Fruit fly (Drosophila melanogaster) whole organism, embryonic: ENCODE measurements around the gene Orc2.

Experiments
- Asciz ChIP-seq: fragments of 200-800 bp; sonication (Bioruptor generic); optimal IDR thresholded peaks from 2 replicates; lab custom pipeline; 2017; ENCODE audit warnings: missing biosample characterization, mild to moderate bottlenecking, missing genetic modification characterization, missing genetic modification reagents
- Bgb ChIP-seq: fragments of 200-800 bp; sonication (Bioruptor generic); IDR thresholded peaks from 2 replicates; pipeline ENCODE4 v1.3.6; 2022; ENCODE audit warnings: missing biosample characterization, missing genetic modification characterization; ENCODE audit not compliant: partially characterized antibody
- Bteb2 ChIP-seq: fragments of 200-800 bp; sonication (Bioruptor generic); optimal IDR thresholded peaks from 2 replicates; lab custom pipeline; 2016; ENCODE audit warnings: missing biosample characterization, missing genetic modification characterization
- CG10267 ChIP-seq: fragments of 200-800 bp; sonication (Bioruptor generic); optimal IDR thresholded peaks from 2 replicates; lab custom pipeline; 2018; ENCODE audit warnings: missing biosample characterization, mild to moderate bottlenecking, missing genetic modification characterization, moderate library complexity
- CG10274 ChIP-seq: fragments of 200-800 bp; sonication (Bioruptor generic); optimal IDR thresholded peaks from 3 replicates; lab custom pipeline; 2017; ENCODE audit warnings: missing biosample characterization, mild to moderate bottlenecking, missing genetic modification characterization
- CG10979 ChIP-seq: fragments of 200-800 bp; sonication (Bioruptor generic); optimal IDR thresholded peaks from 2 replicates; lab custom pipeline; 2018; ENCODE audit warnings: missing biosample characterization, mild to moderate bottlenecking, missing genetic modification characterization, moderate library complexity
- CG11093 ChIP-seq: fragments of 200-800 bp; sonication (Bioruptor generic); IDR thresholded peaks from 3 replicates; pipeline ENCODE4 v1.3.6; 2022; ENCODE audit warnings: missing biosample characterization, missing genetic modification characterization
- CG12071 ChIP-seq: fragments of 200-800 bp; sonication (Bioruptor generic); optimal IDR thresholded peaks from 3 replicates; lab custom pipeline; 2018; ENCODE audit warnings: missing biosample characterization, mild to moderate bottlenecking, missing genetic modification characterization
- CG12236 ChIP-seq: fragments of 200-800 bp; sonication (Bioruptor generic); optimal IDR thresholded peaks from 2 replicates; lab custom pipeline; 2016; ENCODE audit warnings: missing biosample characterization, missing genetic modification characterization
- CG12744 ChIP-seq: fragments of 200-800 bp; sonication (Bioruptor generic); optimal IDR thresholded peaks from 2 replicates; lab custom pipeline; 2016; ENCODE audit warnings: missing biosample characterization, missing genetic modification characterization
- CG13424 ChIP-seq: fragments of 200-800 bp; sonication (Bioruptor generic); optimal IDR thresholded peaks from 2 replicates; lab custom pipeline; 2019; ENCODE audit warnings: missing biosample characterization, mild to moderate bottlenecking, missing genetic modification characterization, moderate library complexity
- CG15601 ChIP-seq: fragments of 200-800 bp; sonication (Bioruptor generic); optimal IDR thresholded peaks from 3 replicates; lab custom pipeline; 2019; ENCODE audit warnings: missing biosample characterization, mild to moderate bottlenecking, missing genetic modification characterization, moderate library complexity
- CG2875 ChIP-seq: fragments of 200-800 bp; sonication (Bioruptor generic); optimal IDR thresholded peaks from 2 replicates; lab custom pipeline; 2017; ENCODE audit warnings: missing biosample characterization, mild to moderate bottlenecking, missing genetic modification characterization, missing genetic modification reagents
- CG31441 ChIP-seq: fragments of 200-800 bp; sonication (Bioruptor generic); IDR thresholded peaks from 2 replicates; pipeline ENCODE4 v1.3.6; 2022; ENCODE audit warnings: missing biosample characterization, missing genetic modification characterization
- CG34224 ChIP-seq: fragments of 200-800 bp; sonication (Bioruptor generic); IDR thresholded peaks from 3 replicates; pipeline ENCODE4 v1.3.6; 2022; ENCODE audit warnings: missing biosample characterization, missing genetic modification characterization; ENCODE audit not compliant: partially characterized antibody
- CG3726 ChIP-seq: fragments of 200-800 bp; sonication (Bioruptor generic); IDR thresholded peaks from 3 replicates; pipeline ENCODE4, ENCODE4 v1.3.6; 2022; ENCODE audit warnings: missing biosample characterization, missing genetic modification characterization
- CG3838 ChIP-seq: fragments of 200-800 bp; sonication (Bioruptor generic); optimal IDR thresholded peaks from 3 replicates; lab custom pipeline; 2016; ENCODE audit warnings: missing biosample characterization, missing genetic modification characterization
- CG4328 ChIP-seq: fragments of 200-800 bp; sonication (Bioruptor generic); optimal IDR thresholded peaks from 3 replicates; lab custom pipeline; 2017; ENCODE audit warnings: missing biosample characterization, missing genetic modification reagents, missing genetic modification characterization
- CG6254 ChIP-seq: fragments of 200-800 bp; sonication (Bioruptor generic); optimal IDR thresholded peaks from 3 replicates; lab custom pipeline; 2017; ENCODE audit warnings: mild to moderate bottlenecking, missing biosample characterization, missing genetic modification reagents, missing genetic modification characterization
- CG6683 ChIP-seq: fragments of 200-800 bp; sonication (Bioruptor generic); optimal IDR thresholded peaks from 2 replicates; lab custom pipeline; 2017; ENCODE audit warnings: missing biosample characterization, mild to moderate bottlenecking, missing genetic modification characterization, missing genetic modification reagents
- CG6689 ChIP-seq: fragments of 200-800 bp; sonication (Bioruptor generic); IDR thresholded peaks from 2 replicates; pipeline ENCODE4 v1.3.6; 2022; ENCODE audit warnings: missing biosample characterization, missing genetic modification characterization
- CG7357 ChIP-seq: fragments of 200-800 bp; sonication (Bioruptor generic); IDR thresholded peaks from 3 replicates; pipeline ENCODE4 v1.3.6; 2022; ENCODE audit warnings: missing biosample characterization, missing genetic modification characterization
- D19A ChIP-seq: fragments of 200-800 bp; optimal IDR thresholded peaks from 3 replicates; lab custom pipeline; 2019; ENCODE audit warnings: missing biosample characterization, mild to moderate bottlenecking, missing genetic modification characterization, moderate library complexity
- Deaf1 ChIP-seq: fragments of 200-800 bp; optimal IDR thresholded peaks from 3 replicates; lab custom pipeline; 2019; ENCODE audit warnings: missing biosample characterization, mild to moderate bottlenecking, missing genetic modification characterization, moderate library complexity
- HHEX ChIP-seq: fragments of 200-800 bp; sonication (Bioruptor generic); optimal IDR thresholded peaks from 3 replicates; lab custom pipeline; 2017; ENCODE audit warnings: missing biosample characterization, mild to moderate bottlenecking, missing genetic modification characterization, missing genetic modification reagents
- Hmr ChIP-seq: fragments of 200-800 bp; sonication (Bioruptor generic); optimal IDR thresholded peaks from 3 replicates; lab custom pipeline; 2017; ENCODE audit warnings: mild to moderate bottlenecking, missing biosample characterization, missing genetic modification reagents, missing genetic modification characterization
- NC2β ChIP-seq: fragments of 200-800 bp; sonication (Bioruptor generic); optimal IDR thresholded peaks from 2 replicates; lab custom pipeline; 2016; ENCODE audit warnings: missing biosample characterization, missing genetic modification characterization
- Oli ChIP-seq: fragments of 200-800 bp; sonication (Bioruptor generic); optimal IDR thresholded peaks from 2 replicates; lab custom pipeline; 2018; ENCODE audit warnings: missing biosample characterization, mild to moderate bottlenecking, missing genetic modification characterization, moderate library complexity
- Sox102F ChIP-seq: fragments of 200-800 bp; sonication (Bioruptor generic); optimal IDR thresholded peaks from 2 replicates; lab custom pipeline; 2018; ENCODE audit warnings: missing biosample characterization, mild to moderate bottlenecking, missing genetic modification characterization, moderate library complexity
- Sry-δ ChIP-seq: fragments of 200-800 bp; sonication (Bioruptor generic); optimal IDR thresholded peaks from 2 replicates; lab custom pipeline; 2016; ENCODE audit warnings: missing biosample characterization, missing genetic modification characterization
- Ssrp ChIP-seq: fragments of 200-800 bp; sonication (Bioruptor generic); optimal IDR thresholded peaks from 2 replicates; lab custom pipeline; 2018; ENCODE audit warnings: missing biosample characterization, mild to moderate bottlenecking, missing genetic modification characterization, moderate library complexity
- ab ChIP-seq: fragments of 200-800 bp; sonication (Bioruptor generic); optimal IDR thresholded peaks from 2 replicates; lab custom pipeline; 2016; ENCODE audit warnings: missing biosample characterization, missing genetic modification characterization
- ara ChIP-seq: fragments of 200-800 bp; sonication (Bioruptor generic); IDR thresholded peaks from 2 replicates; pipeline ENCODE4 v1.3.6; 2022; ENCODE audit warnings: missing biosample characterization, missing genetic modification characterization
- bab2 ChIP-seq: fragments of 200-800 bp; sonication (Bioruptor generic); optimal IDR thresholded peaks from 2 replicates; lab custom pipeline; 2016; ENCODE audit warnings: missing biosample characterization, missing genetic modification characterization
- bcd ChIP-seq: fragments of 200-800 bp; sonication (Bioruptor generic); optimal IDR thresholded peaks from 2 replicates; lab custom pipeline; 2017; ENCODE audit warnings: missing biosample characterization, mild to moderate bottlenecking, missing genetic modification characterization
- chinmo ChIP-seq: fragments of 200-800 bp; sonication (Bioruptor generic); IDR thresholded peaks from 4 replicates; pipeline ENCODE4 v1.3.6; 2022; ENCODE audit warnings: missing biosample characterization, missing genetic modification characterization; ENCODE audit not compliant: partially characterized antibody
- chm ChIP-seq: fragments of 200-800 bp; sonication (Bioruptor generic); IDR thresholded peaks from 2 replicates; pipeline ENCODE4 v1.3.6; 2022; ENCODE audit warnings: missing biosample characterization, missing genetic modification characterization
- crol ChIP-seq: fragments of 200-800 bp; sonication (Bioruptor generic); IDR thresholded peaks from 2 replicates; pipeline ENCODE4 v1.3.6; 2022; ENCODE audit warnings: missing biosample characterization, missing genetic modification characterization
- nmo ChIP-seq: fragments of 200-800 bp; sonication (Bioruptor generic); optimal IDR thresholded peaks from 2 replicates; lab custom pipeline; 2018; ENCODE audit warnings: missing biosample characterization, mild to moderate bottlenecking, missing genetic modification characterization, moderate library complexity
- oc ChIP-seq: fragments of 200-800 bp; sonication (Bioruptor generic); optimal IDR thresholded peaks from 2 replicates; lab custom pipeline; 2018; ENCODE audit warnings: missing biosample characterization, mild to moderate bottlenecking, missing genetic modification characterization, moderate library complexity
- sens ChIP-seq: fragments of 200-800 bp; sonication (Bioruptor generic); peaks from one replicate; lab custom pipeline; 2016; ENCODE audit warnings: missing biosample characterization, missing genetic modification characterization
- sima ChIP-seq: fragments of 200-800 bp; sonication (Bioruptor generic); optimal IDR thresholded peaks from 2 replicates; lab custom pipeline; 2016; ENCODE audit warnings: missing biosample characterization, missing genetic modification characterization
- sisA ChIP-seq: fragments of 200-800 bp; sonication (Bioruptor generic); IDR thresholded peaks from 2 replicates; pipeline ENCODE4 v1.3.6; 2022; ENCODE audit warnings: missing biosample characterization, missing genetic modification characterization
- sna ChIP-seq: fragments of 200-800 bp; sonication (Bioruptor generic); IDR thresholded peaks from 2 replicates; pipeline ENCODE4 v1.3.6; 2022; ENCODE audit warnings: missing biosample characterization, missing genetic modification characterization; ENCODE audit not compliant: partially characterized antibody
- sqz ChIP-seq: fragments of 200-800 bp; sonication (Bioruptor generic); optimal IDR thresholded peaks from 3 replicates; lab custom pipeline; 2018; ENCODE audit warnings: missing biosample characterization, mild to moderate bottlenecking, missing genetic modification characterization
- usp ChIP-seq: fragments of >200 bp; optimal IDR thresholded peaks from 2 replicates; lab custom pipeline; 2017; ENCODE audit warnings: missing biosample characterization, missing genetic modification characterization
- vfl ChIP-seq: fragments of 200-800 bp; sonication (Bioruptor generic); optimal IDR thresholded peaks from 2 replicates; lab custom pipeline; 2016; ENCODE audit warnings: missing biosample characterization, missing genetic modification characterization
- vnd ChIP-seq: fragments of 200-800 bp; sonication (Bioruptor generic); IDR thresholded peaks from 3 replicates; pipeline ENCODE4 v1.3.6; 2022; ENCODE audit warnings: missing biosample characterization, missing genetic modification characterization; ENCODE audit not compliant: partially characterized antibody
- zen2 ChIP-seq: fragments of 200-800 bp; sonication (Bioruptor generic); IDR thresholded peaks from 3 replicates; pipeline ENCODE4 v1.3.6; 2022; ENCODE audit warnings: missing biosample characterization, missing genetic modification characterization; ENCODE audit not compliant: partially characterized antibody
- zfh1 ChIP-seq: fragments of 200-800 bp; sonication (Bioruptor generic); IDR thresholded peaks from 3 replicates; pipeline ENCODE4 v1.3.6; 2022; ENCODE audit warnings: missing biosample characterization, missing genetic modification characterization

Orc2 gene

DNA sequence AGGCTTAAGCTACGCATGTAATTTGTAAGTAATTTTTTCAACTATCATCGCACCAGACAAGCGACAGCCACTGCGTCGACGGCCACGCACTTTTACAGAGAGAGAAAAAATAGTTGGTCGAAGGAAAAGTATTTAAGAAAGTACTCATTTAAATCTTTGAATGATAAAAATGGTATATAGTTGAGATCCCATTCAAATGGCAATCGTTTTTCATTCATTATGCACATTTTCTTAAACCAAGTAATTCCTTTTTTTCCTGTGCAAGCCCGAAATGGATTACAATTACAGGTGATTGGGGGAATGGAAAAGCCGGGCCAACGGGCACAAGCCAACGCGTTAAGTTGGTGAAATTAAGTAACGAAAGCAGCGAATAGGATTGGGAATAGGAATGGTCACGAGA lies 12.4 kb upstream of the Orc2 start (continued):
- TF ChIP-seq CG10267 (tag; lab: Kevin White, UChicago), result peak; percentile 11
- no peak for TF ChIP-seq CG12744 (GFP tag; lab: Kevin White, UChicago)
- 0 out of 3 replicates have a peak, but pooled peaks have one; percentile 25 for TF ChIP-seq zfh1 (GFP tag; lab: Robert Waterston, UW)
- no peak for TF ChIP-seq Bteb2 (GFP tag; lab: Kevin White, UChicago)
- peak; percentile 27 for TF ChIP-seq CG13424 (tag; lab: Kevin White, UChicago)
- peak; percentile 52 for TF ChIP-seq CG10979 (tag; lab: Kevin White, UChicago)
- TF ChIP-seq CG12071 (GFP tag; lab: Kevin White, UChicago), result no peak
- TF ChIP-seq chinmo (GFP tag; lab: Robert Waterston, UW), result no peak
- TF ChIP-seq HHEX (GFP tag; lab: Kevin White, UChicago), result no peak
- no peak for TF ChIP-seq vnd
- TF ChIP-seq Asciz (GFP tag; lab: Kevin White, UChicago), result peak; percentile 13
- TF ChIP-seq ara (GFP tag; lab: Robert Waterston, UW), result 0 out of 2 replicates have a peak, but pooled peaks have one; percentile 32
- TF ChIP-seq usp, result no peak
- TF ChIP-seq Ssrp (tag; lab: Kevin White, UChicago), result peak; percentile 34
- no peak for TF ChIP-seq sqz
- TF ChIP-seq CG7357 (GFP tag; lab: Robert Waterston, UW), result 0 out of 3 replicates have a peak, but pooled peaks have one; percentile 17
- TF ChIP-seq Bgb (GFP tag; lab: Robert Waterston, UW), result no peak
- TF ChIP-seq crol (GFP tag; lab: Robert Waterston, UW), result no peak
- TF ChIP-seq CG3726 (GFP tag; lab: Robert Waterston, UW), result no peak
- TF ChIP-seq nmo, result peak; percentile 38
- TF ChIP-seq CG6689, result peak; percentile 48
- no peak for TF ChIP-seq CG11093 (GFP tag; lab: Robert Waterston, UW)
- TF ChIP-seq oc (tag; lab: Kevin White, UChicago), result peak; percentile 18
- peak; percentile 89 for TF ChIP-seq sens
- TF ChIP-seq CG4328 (GFP tag; lab: Kevin White, UChicago), result no peak
- no peak for TF ChIP-seq ab (GFP tag; lab: Kevin White, UChicago)
- TF ChIP-seq sima, result no peak
- TF ChIP-seq NC2β, result no peak
- TF ChIP-seq zen2 (GFP tag; lab: Robert Waterston, UW), result no peak
- peak; percentile 28 for TF ChIP-seq Oli (tag; lab: Kevin White, UChicago)
- no peak for TF ChIP-seq CG3838 (GFP tag; lab: Kevin White, UChicago)
- TF ChIP-seq D19A (tag; lab: Kevin White, UChicago), result peak; percentile 21
- TF ChIP-seq Hmr (GFP tag; lab: Kevin White, UChicago), result no peak
- peak; percentile 22 for TF ChIP-seq CG2875 (GFP tag; lab: Kevin White, UChicago)
- no peak for TF ChIP-seq Deaf1
- no peak for TF ChIP-seq Sry-δ (GFP tag; lab: Kevin White, UChicago)
- TF ChIP-seq CG34224 (GFP tag; lab: Robert Waterston, UW), result no peak
- no peak for TF ChIP-seq bab2 (GFP tag; lab: Kevin White, UChicago)
- TF ChIP-seq CG10274 (GFP tag; lab: Kevin White, UChicago), result peak; percentile 64
- TF ChIP-seq CG6254 (GFP tag; lab: Kevin White, UChicago), result no peak
- peak; percentile 3 for TF ChIP-seq CG15601 (tag; lab: Kevin White, UChicago)
- peak; percentile 46 for TF ChIP-seq Sox102F (GFP tag; lab: Kevin White, UChicago)
- TF ChIP-seq chm (GFP tag; lab: Robert Waterston, UW), result peak; percentile 44; the same call in 1 of the 2 replicates
- TF ChIP-seq bcd, result peak; percentile 11
- peak; percentile 40; the same call in 1 of the 2 replicates for TF ChIP-seq CG31441 (GFP tag; lab: Robert Waterston, UW)
- TF ChIP-seq CG6683, result no peak
- TF ChIP-seq CG12236 (GFP tag; lab: Kevin White, UChicago), result no peak
- no peak for TF ChIP-seq sna (GFP tag; lab: Robert Waterston, UW)
- 0 out of 2 replicates have a peak, but pooled peaks have one; percentile 7 for TF ChIP-seq sisA (GFP tag; lab: Robert Waterston, UW)
- TF ChIP-seq vfl (GFP tag; lab: Kevin White, UChicago), result no peak
